Worm (Caenorhabditis elegans) whole organism, L2 larva: ENCODE results near the gene nex-4.

Experiments
- alr-1 ChIP-seq: fragments of 150-350 bp; optimal IDR thresholded peaks from 2 replicates; lab custom pipeline; 2014; ENCODE audit warnings: missing biosample characterization, missing genetic modification characterization
- egl-27 ChIP-seq: sonication (generic microtip); optimal IDR thresholded peaks from 3 replicates; lab custom pipeline; 2017; ENCODE audit warnings: missing biosample characterization, missing genetic modification reagents, missing genetic modification characterization
- gmeb-1 ChIP-seq: fragments of 150-350 bp; optimal IDR thresholded peaks from 2 replicates; lab custom pipeline; 2014; ENCODE audit warnings: missing biosample characterization, missing genetic modification characterization
- lin-13 ChIP-seq: fragments of 150-350 bp; optimal IDR thresholded peaks from 2 replicates; lab custom pipeline; 2014; ENCODE audit warnings: missing biosample characterization, missing genetic modification reagents, missing genetic modification characterization
- nhr-25 ChIP-seq: fragments of 150-350 bp; sonication (generic microtip); optimal IDR thresholded peaks from 3 replicates; lab custom pipeline; 2014; ENCODE audit warnings: missing biosample characterization, missing genetic modification characterization
- skn-1 ChIP-seq: sonication (generic microtip); optimal IDR thresholded peaks from 2 replicates; lab custom pipeline; 2017; ENCODE audit warnings: missing biosample characterization, missing genetic modification characterization
- unc-62 ChIP-seq: fragments of 150-350 bp; optimal IDR thresholded peaks from 2 replicates; lab custom pipeline; 2014; ENCODE audit warnings: missing biosample characterization, missing genetic modification reagents, missing genetic modification characterization
- ztf-11 ChIP-seq: sonication (generic microtip); optimal IDR thresholded peaks from 2 replicates; lab custom pipeline; 2017; ENCODE audit warnings: missing biosample characterization, missing genetic modification characterization
- ztf-4 ChIP-seq: fragments of 150-350 bp; optimal IDR thresholded peaks from 2 replicates; lab custom pipeline; 2014; ENCODE audit warnings: missing biosample characterization, missing genetic modification characterization

DNA sequence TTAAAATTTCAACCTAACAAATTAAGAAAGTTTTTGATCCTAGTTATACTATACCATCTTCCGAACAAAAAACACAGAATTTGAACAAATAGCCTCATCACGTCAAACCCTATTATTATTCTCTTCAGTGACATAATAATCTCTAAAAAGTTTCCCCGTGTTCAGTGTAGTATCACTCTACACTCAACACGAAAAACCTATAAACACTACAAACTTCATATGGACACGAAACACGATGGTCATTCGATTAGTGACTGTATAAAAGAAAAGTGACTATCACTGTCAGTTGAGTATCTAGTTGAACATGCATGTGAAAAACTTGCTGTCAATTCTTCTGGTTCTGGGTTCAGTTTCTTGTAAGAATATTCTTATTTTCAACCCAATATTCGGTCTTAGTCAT is 52.5 kb downstream of the nex-4 start, which contains the start of gene ugt-8:
- TF ChIP-seq gmeb-1 (tag; lab: Kevin White, UChicago) (no peak), alr-1 (no peak), ztf-11 (no peak), lin-13 (no peak), egl-27 (tag; lab: Kevin White, UChicago) (no peak), nhr-25 (tag; lab: Kevin White, UChicago) (peak; percentile 3), unc-62 (no peak), ztf-4 (tag; lab: Kevin White, UChicago) (no peak), skn-1 (no peak)
